Worm (Caenorhabditis elegans): Measurements from ENCODE around the gene sid-5.

DNA sequence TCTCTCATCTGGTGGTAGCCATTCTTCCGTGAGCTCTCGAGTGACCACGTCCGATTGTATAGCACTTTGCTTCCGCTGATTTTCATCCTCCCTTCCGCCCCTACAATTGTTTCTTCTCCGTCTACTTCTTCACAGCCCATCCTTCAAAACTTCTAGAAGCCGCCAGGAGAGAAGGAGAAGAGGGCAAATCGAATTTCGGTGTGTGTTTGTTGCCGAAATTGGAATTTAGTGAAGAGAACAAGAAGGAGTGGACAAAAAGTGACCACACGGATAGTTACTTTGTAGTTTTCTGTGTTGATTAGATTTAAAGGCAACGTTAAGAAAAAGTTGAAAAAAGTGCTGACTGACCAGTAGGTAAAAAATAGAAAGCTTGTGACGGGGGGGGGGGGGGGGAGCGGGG is 11.4 kb upstream of the sid-5 start:
- TF ChIP-seq M03D4.4 (tag; optimal IDR thresholded peaks at IDR 0.05) (no peak), bed-3 (GFP tag; optimal IDR thresholded peaks at IDR 0.05) (no peak), lsy-2 (tag; optimal IDR thresholded peaks at IDR 0.05) (no peak), nhr-28 (tag; optimal IDR thresholded peaks at IDR 0.05) (no peak), nhr-12 (tag; optimal IDR thresholded peaks at IDR 0.05) (no peak), lin-32 (GFP tag; optimal IDR thresholded peaks at IDR 0.05) (no peak), unc-62 (GFP tag; optimal IDR thresholded peaks at IDR 0.05) (no peak), nhr-76 (tag; optimal IDR thresholded peaks at IDR 0.05) (no peak)

Data from whole organism, mixed stage, embryonic.